Worm (Caenorhabditis elegans): Measurements from ENCODE around the gene C18G1.6.

The C18G1.6 gene

DNA sequence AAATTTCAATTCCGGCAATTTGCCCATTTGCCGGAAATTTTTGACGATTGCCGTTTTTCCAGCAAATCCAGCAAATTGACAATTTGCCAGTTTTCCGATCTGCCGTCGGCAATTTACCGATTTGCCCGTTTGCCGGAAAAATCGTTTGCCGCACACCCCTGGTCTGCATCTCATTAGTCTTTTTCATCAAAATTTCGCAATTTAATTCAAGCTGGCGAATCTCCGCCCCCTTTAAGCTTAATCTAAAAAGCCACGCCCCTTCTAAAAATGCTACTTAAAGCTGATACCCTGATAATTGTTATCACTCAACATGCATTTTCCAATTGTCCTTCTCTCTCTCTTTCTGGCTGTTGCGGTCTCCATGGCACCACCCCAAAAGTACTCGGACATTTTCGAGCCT, 32.9 kb downstream of the C18G1.6 start, which contains the start of gene Y60C6A.1:
TSS of gene Y60C6A.1 (plus strand) at position 301 of the 400 bp plus-strand sequence.
- TF ChIP-seq unc-86 (tag; optimal IDR thresholded peaks at IDR 0.05) (no peak), pha-2 (tag; optimal IDR thresholded peaks at IDR 0.05) (no peak), ceh-24 (tag; optimal IDR thresholded peaks at IDR 0.05) (no peak), hlh-6 (tag; optimal IDR thresholded peaks at IDR 0.05) (no peak), ceh-18 (tag; optimal IDR thresholded peaks at IDR 0.05) (no peak), fkh-6 (tag; optimal IDR thresholded peaks at IDR 0.05) (no peak)

ce11 chrV:4785333-4785852, 35.0 kb downstream of the C18G1.6 start, which contains the start of the genes Y60C6A.2 and Y60C6A.3:
Y60C6A.2 (minus strand) TSS chrV:4785433.
Y60C6A.3 (plus strand) TSS chrV:4785802.
- TF ChIP-seq dve-1 (tag; optimal IDR thresholded peaks at IDR 0.05) (no peak), lin-11 (tag; optimal IDR thresholded peaks at IDR 0.05) (no peak), madf-2 (tag; optimal IDR thresholded peaks at IDR 0.05) (no peak), ceh-18 (tag; optimal IDR thresholded peaks at IDR 0.05) (no peak), nhr-11 (tag; optimal IDR thresholded peaks at IDR 0.05) (no peak), pax-1 (tag; optimal IDR thresholded peaks at IDR 0.05) (no peak), pros-1 (tag; optimal IDR thresholded peaks at IDR 0.05) (no peak), hlh-8 (tag; optimal IDR thresholded peaks at IDR 0.05) (no peak), fkh-10 (GFP tag; optimal IDR thresholded peaks at IDR 0.05) (no peak), pqm-1 (tag; optimal IDR thresholded peaks at IDR 0.05) (no peak), ceh-2 (tag; optimal IDR thresholded peaks at IDR 0.05) (no peak), ceh-34 (tag; optimal IDR thresholded peaks at IDR 0.05) (no peak), fkh-6 (tag; optimal IDR thresholded peaks at IDR 0.05) (no peak), ceh-22 (tag; optimal IDR thresholded peaks at IDR 0.05) (no peak), T23F11.4 (GFP tag; optimal IDR thresholded peaks at IDR 0.05) (no peak), tbx-2 (tag; optimal IDR thresholded peaks at IDR 0.05) (no peak), zip-5 (tag; optimal IDR thresholded peaks at IDR 0.05) (no peak), unc-86 (tag; optimal IDR thresholded peaks at IDR 0.05) (no peak), hlh-30 (tag; optimal IDR thresholded peaks at IDR 0.05; ENCODE audit: insufficient read depth) (no peak)

DNA sequence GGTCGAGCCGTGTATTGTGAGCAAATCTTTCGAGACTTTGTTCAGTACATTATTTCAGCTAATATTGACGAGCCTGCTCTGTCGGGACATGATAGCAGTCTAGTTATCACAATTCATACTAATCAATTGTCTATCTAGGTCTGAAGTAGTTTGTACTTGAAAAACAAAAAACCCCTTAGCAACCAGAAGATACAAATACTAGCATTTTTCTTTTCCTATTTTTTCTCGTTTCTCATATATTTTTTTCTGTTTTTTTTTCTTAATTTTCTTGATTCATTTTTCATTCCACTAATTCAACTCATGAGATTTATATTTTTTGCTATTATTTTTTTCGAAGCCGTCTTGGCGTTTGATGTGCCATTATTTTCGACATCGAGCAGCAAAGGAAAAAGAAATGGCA, 36.8 kb downstream of the C18G1.6 start, which contains the start of gene R02F11.9:
TSS of gene R02F11.9 (plus strand) at position 301 of the 400 bp plus-strand sequence.
- no peak for TF ChIP-seq tbx-7 (tag; optimal IDR thresholded peaks at IDR 0.05)
- no peak for TF ChIP-seq dmd-4 (tag; optimal IDR thresholded peaks at IDR 0.05; ENCODE audit: borderline replicate concordance)
- TF ChIP-seq C38D4.7 (GFP tag; optimal IDR thresholded peaks at IDR 0.05) = no peak

DNA sequence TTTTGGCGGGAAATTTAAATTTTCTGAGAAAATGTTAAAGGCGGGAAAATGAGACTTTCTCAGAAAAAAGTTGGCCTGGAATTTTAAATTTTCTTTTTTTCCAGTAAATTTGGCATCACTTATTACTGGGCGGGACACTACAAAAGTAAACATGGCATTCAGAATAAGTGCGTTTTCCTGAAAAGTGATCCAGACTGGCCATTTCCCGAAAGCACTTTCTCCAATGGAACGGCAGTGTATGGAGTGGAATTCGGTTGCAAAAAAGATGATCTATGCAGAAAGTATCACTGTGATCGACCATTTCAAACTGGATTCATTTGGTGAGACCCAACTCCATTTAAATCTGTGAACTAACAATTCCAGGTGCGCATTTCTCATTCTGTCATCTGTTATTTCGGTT, 37.4 kb downstream of the C18G1.6 start:
- TF ChIP-seq ceh-24 (tag; optimal IDR thresholded peaks at IDR 0.05) (no peak), syd-9 (tag; optimal IDR thresholded peaks at IDR 0.05) (no peak), tbx-7 (tag; optimal IDR thresholded peaks at IDR 0.05) (no peak), pha-4 (tag; optimal IDR thresholded peaks at IDR 0.05) (no peak), fkh-6 (tag; optimal IDR thresholded peaks at IDR 0.05) (no peak), nfya-1 (tag; optimal IDR thresholded peaks at IDR 0.05) (no peak), ceh-6 (GFP tag; optimal IDR thresholded peaks at IDR 0.05) (no peak), rnt-1 (tag; optimal IDR thresholded peaks at IDR 0.05) (no peak), ets-4 (tag; optimal IDR thresholded peaks at IDR 0.05) (no peak), elt-2 (tag; optimal IDR thresholded peaks at IDR 0.05) (no peak), tbx-2 (tag; optimal IDR thresholded peaks at IDR 0.05) (no peak), fkh-10 (GFP tag; optimal IDR thresholded peaks at IDR 0.05) (no peak), ceh-14 (tag; optimal IDR thresholded peaks at IDR 0.05) (no peak), K09A11.1 (tag; optimal IDR thresholded peaks at IDR 0.05; ENCODE audit: insufficient read depth) (no peak), ceh-2 (tag; optimal IDR thresholded peaks at IDR 0.05) (no peak)

DNA sequence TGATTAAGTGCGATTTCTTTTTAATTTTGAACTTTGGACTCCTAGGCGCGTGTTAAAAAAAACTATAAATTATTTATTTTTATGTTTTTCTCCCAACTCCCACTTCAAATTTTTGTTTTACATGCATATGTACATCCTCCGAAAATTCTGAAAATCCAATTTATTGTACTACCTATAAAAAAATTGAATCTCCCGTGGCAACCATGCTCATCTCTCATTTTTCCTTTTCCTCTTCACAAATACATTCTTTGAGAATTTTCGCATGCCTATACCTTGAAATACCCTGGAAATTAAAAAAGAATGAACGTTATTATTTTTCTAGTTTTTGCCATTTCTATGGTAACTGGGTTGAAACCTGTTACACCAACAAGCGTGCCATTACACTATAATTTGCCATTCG, 38.4 kb downstream of the C18G1.6 start, which contains the start of gene R02F11.10:
TSS of gene R02F11.10 (plus strand) at position 301 of the 400 bp plus-strand sequence.
- no peak for TF ChIP-seq ama-1 (optimal IDR thresholded peaks at IDR 0.05)
- no peak for TF ChIP-seq ceh-14 (tag; optimal IDR thresholded peaks at IDR 0.05)
- TF ChIP-seq sdc-2 (tag; optimal IDR thresholded peaks at IDR 0.05) = no peak
- no peak for TF ChIP-seq sox-2 (GFP tag; IDR thresholded peaks at IDR 0.05)
- TF ChIP-seq K09A11.1 (tag; optimal IDR thresholded peaks at IDR 0.05; ENCODE audit: insufficient read depth) = no peak
- TF ChIP-seq dve-1 (tag; optimal IDR thresholded peaks at IDR 0.05) = no peak
- no peak for TF ChIP-seq zip-5 (tag; optimal IDR thresholded peaks at IDR 0.05)
